Worm (Caenorhabditis elegans): ENCODE measurements around the gene K12B6.11.

- TF ChIP-seq lin-13 (GFP tag; optimal IDR thresholded peaks at IDR 0.05) (no peak), unc-62 (GFP tag; optimal IDR thresholded peaks at IDR 0.05) (no peak), ama-1 (optimal IDR thresholded peaks at IDR 0.05) (no peak), snpc-4 (tag; optimal IDR thresholded peaks at IDR 0.05) (no peak), mdl-1 (tag; optimal IDR thresholded peaks at IDR 0.05) (no peak), C34F6.9 (tag; optimal IDR thresholded peaks at IDR 0.05) (no peak), fos-1 (tag; optimal IDR thresholded peaks at IDR 0.05) (no peak), mab-5 (tag; optimal IDR thresholded peaks at IDR 0.05) (no peak), ceh-82 (tag; optimal IDR thresholded peaks at IDR 0.05) (no peak), nhr-23 (tag; optimal IDR thresholded peaks at IDR 0.05) (no peak), zag-1 (tag; optimal IDR thresholded peaks at IDR 0.05) (no peak), nhr-237 (tag; optimal IDR thresholded peaks at IDR 0.05) (no peak), alr-1 (tag; optimal IDR thresholded peaks at IDR 0.05) (no peak), nhr-129 (tag; optimal IDR thresholded peaks at IDR 0.05) (no peak)
Measured at ce11 chrV:6303471-6303870, 14.8 kb downstream of the K12B6.11 start, which contains the start of gene sago-1.

Data from whole organism, L2 larva.